Fruit fly (Drosophila melanogaster) whole organism: ENCODE measurements around the gene spn-D.

Experiments used
- EcR ChIP-seq, 2 experiments: fragments of >200 bp; optimal IDR thresholded peaks; 2 replicates each; lab custom pipeline; 2017; ENCODE audit warnings: missing biosample characterization in 2 of 2, missing genetic modification characterization in 2 of 2, missing genetic modification reagents in 2 of 2
- pan ChIP-seq: fragments of >200 bp; optimal IDR thresholded peaks from 2 replicates; lab custom pipeline; 2017

- no peak for TF ChIP-seq EcR (GFP tag; optimal IDR thresholded peaks at IDR 0.05; lab: Kevin White, UChicago)
- no peak for TF ChIP-seq pan (lab: Kevin White, UChicago)
Observed at dm6 chr3R:27116465-27117092, 48.9 kb upstream of the spn-D start, which contains the start of the genes CG6066 and CG5880.
